Worm (Caenorhabditis elegans): ENCODE measurements around the gene R07E3.4.

DNA sequence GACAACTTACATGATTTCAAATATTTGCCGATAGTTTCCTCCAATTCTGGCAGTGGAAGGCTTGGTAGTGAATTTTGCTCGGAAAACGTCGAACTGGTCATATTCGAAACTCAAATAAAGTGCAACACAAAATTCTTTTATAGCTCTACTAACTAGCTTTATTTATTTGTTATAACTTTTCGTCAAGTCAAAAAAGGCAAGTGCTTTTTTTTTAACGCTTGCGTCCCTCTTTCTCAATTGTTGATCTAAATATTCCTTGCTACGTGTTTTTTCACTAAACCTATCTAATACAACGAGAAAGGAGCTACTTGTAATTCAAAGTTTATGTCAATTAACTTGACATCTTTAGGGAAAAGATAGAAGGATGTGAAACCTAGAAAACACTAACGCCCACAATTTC is 22.8 kb downstream of the R07E3.4 start, which contains the start of gene F41E7.6:
- TF ChIP-seq nhr-25 (tag; optimal IDR thresholded peaks at IDR 0.05) (no peak), fos-1 (tag; optimal IDR thresholded peaks at IDR 0.05) (no peak), unc-39 (tag; optimal IDR thresholded peaks at IDR 0.05) (no peak), eor-1 (tag; optimal IDR thresholded peaks at IDR 0.05) (no peak), lin-15B (tag; optimal IDR thresholded peaks at IDR 0.05) (no peak), nhr-23 (tag; optimal IDR thresholded peaks at IDR 0.05) (no peak), aly-2 (tag; optimal IDR thresholded peaks at IDR 0.05) (no peak), ama-1 (optimal IDR thresholded peaks at IDR 0.05) (no peak), lin-39 (tag; optimal IDR thresholded peaks at IDR 0.05) (no peak), ZK546.5 (tag; optimal IDR thresholded peaks at IDR 0.05) (no peak), pha-4 (tag; optimal IDR thresholded peaks at IDR 0.05) (no peak)

All from whole organism, L3 larva.